Worm (Caenorhabditis elegans) whole organism, late embryonic: ENCODE measurements around the gene mboa-6.

Experiments used
- ama-1 ChIP-seq: fragments of 150-350 bp; optimal IDR thresholded peaks from 2 replicates; lab custom pipeline; 2014
- fkh-10 ChIP-seq: fragments of 150-350 bp; optimal IDR thresholded peaks from 2 replicates; lab custom pipeline; 2014; ENCODE audit warnings: missing biosample characterization, missing genetic modification reagents, missing genetic modification characterization
- fkh-6 ChIP-seq: sonication (generic microtip); optimal IDR thresholded peaks from 2 replicates; lab custom pipeline; 2016; ENCODE audit warnings: missing genetic modification characterization, missing compliant biosample characterization
- npax-4 ChIP-seq: sonication (generic microtip); optimal IDR thresholded peaks from 2 replicates; lab custom pipeline; 2016; ENCODE audit warnings: missing genetic modification characterization, missing compliant biosample characterization
- unc-86 ChIP-seq: sonication (generic microtip); optimal IDR thresholded peaks from 2 replicates; lab custom pipeline; 2016; ENCODE audit warnings: missing genetic modification characterization, missing compliant biosample characterization

ce11 chrIII:1962552-1962951 is 807 bp upstream of the mboa-6 start:
- TF ChIP-seq ama-1 (lab: Kevin White, UChicago) (no peak), fkh-10 (GFP tag; lab: Kevin White, UChicago) (no peak), npax-4 (tag; lab: Kevin White, UChicago) (no peak), fkh-6 (tag; lab: Kevin White, UChicago) (no peak), unc-86 (tag; lab: Kevin White, UChicago) (no peak)
